Worm (Caenorhabditis elegans): ENCODE measurements around the gene C14B1.8.

DNA sequence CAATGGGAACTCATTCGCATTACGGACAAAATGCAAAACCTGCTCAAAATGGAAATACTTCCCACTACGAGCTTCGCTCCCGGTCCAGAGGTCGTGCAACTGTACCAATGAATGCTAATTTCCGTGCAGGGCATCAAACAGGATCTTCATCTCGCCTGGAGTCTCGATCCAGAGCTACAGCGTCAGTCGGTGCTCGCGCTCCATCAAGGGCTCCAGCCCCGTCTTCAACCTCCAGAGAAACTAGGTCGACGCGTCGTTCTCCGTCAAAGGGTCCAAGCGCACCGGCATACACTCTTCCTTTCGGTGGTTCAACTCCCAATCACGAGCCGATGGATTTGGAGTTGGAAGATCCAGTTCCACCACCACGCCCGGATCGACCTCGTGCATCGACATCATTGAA lies 18.3 kb upstream of the C14B1.8 start:
- TF ChIP-seq lin-39 (tag; optimal IDR thresholded peaks at IDR 0.05) (no peak), ceh-82 (tag; optimal IDR thresholded peaks at IDR 0.05) (no peak), tlp-1 (tag; optimal IDR thresholded peaks at IDR 0.05) (no peak), mef-2 (tag; optimal IDR thresholded peaks at IDR 0.05) (no peak), ces-1 (GFP tag; optimal IDR thresholded peaks at IDR 0.05) (no peak), F16B12.6 (tag; optimal IDR thresholded peaks at IDR 0.05) (no peak), zag-1 (tag; optimal IDR thresholded peaks at IDR 0.05) (no peak), mdl-1 (tag; optimal IDR thresholded peaks at IDR 0.05) (no peak), ama-1 (optimal IDR thresholded peaks at IDR 0.05) (no peak), nhr-12 (tag; optimal IDR thresholded peaks at IDR 0.05) (no peak), elt-3 (tag; optimal IDR thresholded peaks at IDR 0.05) (no peak), lsy-2 (tag; optimal IDR thresholded peaks at IDR 0.05) (no peak), snu-23 (GFP tag; optimal IDR thresholded peaks at IDR 0.05) (no peak), Y116A8C.19 (tag; optimal IDR thresholded peaks at IDR 0.05; ENCODE audit: borderline replicate concordance) (no peak)

All from whole organism, L1 larva.